Worm (Caenorhabditis elegans) whole organism, L2 larva: ENCODE results near the gene fut-3.

Experiments used
- C34F6.9 ChIP-seq: fragments of 150-350 bp; optimal IDR thresholded peaks from 2 replicates; lab custom pipeline; 2014; ENCODE audit warnings: missing biosample characterization, missing genetic modification characterization
- F13H6.1 ChIP-seq: sonication (generic microtip); optimal IDR thresholded peaks from 2 replicates; lab custom pipeline; 2016; ENCODE audit warnings: missing genetic modification characterization, missing compliant biosample characterization
- R02D3.7 ChIP-seq: fragments of 150-350 bp; optimal IDR thresholded peaks from 2 replicates; lab custom pipeline; 2014; ENCODE audit warnings: missing biosample characterization, missing genetic modification characterization
- Y55F3AM.14 ChIP-seq: fragments of 200-800 bp; sonication (Bioruptor generic); optimal IDR thresholded peaks from 2 replicates; lab custom pipeline; 2018; ENCODE audit warnings: mild to moderate bottlenecking, missing genetic modification characterization, missing compliant biosample characterization
- ZK546.5 ChIP-seq: sonication (generic microtip); optimal IDR thresholded peaks from 2 replicates; lab custom pipeline; 2017; ENCODE audit warnings: missing biosample characterization, missing genetic modification characterization
- alr-1 ChIP-seq: fragments of 150-350 bp; optimal IDR thresholded peaks from 2 replicates; lab custom pipeline; 2014; ENCODE audit warnings: missing biosample characterization, missing genetic modification characterization
- aly-2 ChIP-seq: fragments of 150-350 bp; optimal IDR thresholded peaks from 2 replicates; lab custom pipeline; 2014; ENCODE audit warnings: missing biosample characterization, missing genetic modification characterization
- blmp-1 ChIP-seq: sonication (generic microtip); optimal IDR thresholded peaks from 2 replicates; lab custom pipeline; 2017; ENCODE audit warnings: missing genetic modification characterization, mild to moderate bottlenecking, missing compliant biosample characterization, antibody characterized with exemption, moderate library complexity; ENCODE audit not compliant: insufficient read depth
- ceh-16 ChIP-seq: fragments of 150-350 bp; optimal IDR thresholded peaks from 2 replicates; lab custom pipeline; 2014; ENCODE audit warnings: missing biosample characterization, missing genetic modification characterization
- crh-2 ChIP-seq: sonication (generic microtip); optimal IDR thresholded peaks from 2 replicates; lab custom pipeline; 2017; ENCODE audit warnings: missing biosample characterization, missing genetic modification characterization
- dmd-4 ChIP-seq: sonication (generic microtip); optimal IDR thresholded peaks from 2 replicates; lab custom pipeline; 2017; ENCODE audit warnings: missing biosample characterization, missing genetic modification characterization
- egl-27 ChIP-seq: sonication (generic microtip); optimal IDR thresholded peaks from 3 replicates; lab custom pipeline; 2017; ENCODE audit warnings: missing biosample characterization, missing genetic modification reagents, missing genetic modification characterization
- elt-1 ChIP-seq: fragments of 150-350 bp; optimal IDR thresholded peaks from 2 replicates; lab custom pipeline; 2014; ENCODE audit warnings: missing biosample characterization, missing genetic modification characterization
- elt-3 ChIP-seq: sonication (generic microtip); optimal IDR thresholded peaks from 2 replicates; lab custom pipeline; 2017; ENCODE audit warnings: missing biosample characterization, missing genetic modification characterization
- lin-11 ChIP-seq: fragments of 150-350 bp; sonication (generic microtip); optimal IDR thresholded peaks from 2 replicates; lab custom pipeline; 2014; ENCODE audit warnings: missing biosample characterization, missing genetic modification characterization, inconsistent platforms, mixed read lengths
- lin-13 ChIP-seq: fragments of 150-350 bp; optimal IDR thresholded peaks from 2 replicates; lab custom pipeline; 2014; ENCODE audit warnings: missing biosample characterization, missing genetic modification reagents, missing genetic modification characterization
- lin-39 ChIP-seq: fragments of 150-350 bp; optimal IDR thresholded peaks from 2 replicates; lab custom pipeline; 2014; ENCODE audit warnings: missing biosample characterization, missing genetic modification reagents, missing genetic modification characterization
- lsy-2 ChIP-seq, 2 experiments: fragments of 150-350 bp in 1 of 2; sonication (generic microtip) in 1 of 2; optimal IDR thresholded peaks; 2 replicates each; lab custom pipeline; 2014 to 2017; ENCODE audit warnings: missing biosample characterization in 2 of 2, missing genetic modification characterization in 2 of 2
- mab-5 ChIP-seq: fragments of 150-350 bp; optimal IDR thresholded peaks from 2 replicates; lab custom pipeline; 2014; ENCODE audit warnings: missing biosample characterization, missing genetic modification characterization
- mbf-1 ChIP-seq: sonication (generic microtip); optimal IDR thresholded peaks from 2 replicates; lab custom pipeline; 2017; ENCODE audit warnings: missing biosample characterization, missing genetic modification characterization
- mdl-1 ChIP-seq, 2 experiments: fragments of 150-350 bp in 1 of 2; sonication (generic microtip) in 1 of 2; optimal IDR thresholded peaks; 2 replicates each; lab custom pipeline; 2017; ENCODE audit warnings: missing biosample characterization in 2 of 2, missing genetic modification characterization in 2 of 2
- nhr-11 ChIP-seq: fragments of 150-350 bp; optimal IDR thresholded peaks from 2 replicates; lab custom pipeline; 2014; ENCODE audit warnings: missing biosample characterization, missing genetic modification characterization
- nhr-12 ChIP-seq: fragments of 150-350 bp; optimal IDR thresholded peaks from 2 replicates; lab custom pipeline; 2014; ENCODE audit warnings: missing biosample characterization, missing genetic modification characterization
- nhr-21 ChIP-seq: fragments of 150-350 bp; optimal IDR thresholded peaks from 2 replicates; lab custom pipeline; 2014; ENCODE audit warnings: missing biosample characterization, missing genetic modification characterization
- nhr-23 ChIP-seq: fragments of 150-350 bp; optimal IDR thresholded peaks from 2 replicates; lab custom pipeline; 2014; ENCODE audit warnings: missing biosample characterization, missing genetic modification reagents, missing genetic modification characterization
- nhr-25 ChIP-seq: fragments of 150-350 bp; sonication (generic microtip); optimal IDR thresholded peaks from 3 replicates; lab custom pipeline; 2014; ENCODE audit warnings: missing biosample characterization, missing genetic modification characterization
- nhr-6 ChIP-seq: fragments of 150-350 bp; optimal IDR thresholded peaks from 2 replicates; lab custom pipeline; 2014; ENCODE audit warnings: missing biosample characterization, missing genetic modification characterization
- peb-1 ChIP-seq: fragments of 150-350 bp; optimal IDR thresholded peaks from 2 replicates; lab custom pipeline; 2014; ENCODE audit warnings: missing biosample characterization, missing genetic modification characterization
- sem-4 ChIP-seq: fragments of 150-350 bp; optimal IDR thresholded peaks from 2 replicates; lab custom pipeline; 2014; ENCODE audit warnings: missing biosample characterization, missing genetic modification reagents, missing genetic modification characterization
- skn-1 ChIP-seq: sonication (generic microtip); optimal IDR thresholded peaks from 2 replicates; lab custom pipeline; 2017; ENCODE audit warnings: missing biosample characterization, missing genetic modification characterization
- unc-62 ChIP-seq: fragments of 150-350 bp; optimal IDR thresholded peaks from 2 replicates; lab custom pipeline; 2014; ENCODE audit warnings: missing biosample characterization, missing genetic modification reagents, missing genetic modification characterization
- zag-1 ChIP-seq: fragments of 150-350 bp; optimal IDR thresholded peaks from 2 replicates; lab custom pipeline; 2014; ENCODE audit warnings: missing biosample characterization, missing genetic modification characterization
- ztf-1 ChIP-seq: fragments of 200-800 bp; sonication (Bioruptor generic); conservative IDR thresholded peaks from 2 replicates; pipeline ENCODE4 v1.3.6; 2022; ENCODE audit warnings: missing genetic modification characterization, missing compliant biosample characterization
- ztf-4 ChIP-seq: fragments of 150-350 bp; optimal IDR thresholded peaks from 2 replicates; lab custom pipeline; 2014; ENCODE audit warnings: missing biosample characterization, missing genetic modification characterization

The fut-3 gene

DNA sequence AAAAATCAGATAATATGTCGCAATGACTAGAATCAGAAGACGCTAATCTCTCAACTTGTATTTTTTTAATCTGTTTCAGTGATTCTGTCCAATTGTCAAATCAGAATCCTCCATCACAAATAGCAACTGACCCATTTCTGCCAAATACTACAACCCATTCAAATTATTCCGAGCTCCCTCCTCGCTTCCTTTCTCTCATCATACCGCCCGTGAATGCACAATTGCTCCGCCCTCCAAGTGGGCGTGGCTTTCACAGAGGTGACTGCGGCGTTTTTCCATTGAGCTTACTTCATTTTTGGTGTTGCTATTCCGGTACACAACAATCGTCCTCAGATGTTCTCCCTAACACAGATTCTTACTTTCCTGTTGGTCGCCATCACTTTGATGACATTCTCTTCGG lies 21.1 kb upstream of the fut-3 start, which contains the start of gene flp-27:
Gene flp-27, plus strand, starts transcription at position 301 of the 400 bp plus-strand sequence.
- TF ChIP-seq mbf-1 (tag; lab: Kevin White, UChicago), result no peak
- TF ChIP-seq unc-62 (GFP tag; lab: Kevin White, UChicago), result no peak
- no peak for TF ChIP-seq alr-1 (tag; lab: Kevin White, UChicago)
- no peak for TF ChIP-seq skn-1 (tag; lab: Kevin White, UChicago)
- no peak for TF ChIP-seq nhr-11 (tag; lab: Kevin White, UChicago)
- TF ChIP-seq C34F6.9 (tag; lab: Kevin White, UChicago), result no peak
- no peak for TF ChIP-seq ceh-16
- TF ChIP-seq nhr-21 (tag; lab: Kevin White, UChicago), result no peak
- no peak for TF ChIP-seq mdl-1 (tag; optimal IDR thresholded peaks at IDR 0.05; lab: Kevin White, UChicago)
- no peak for TF ChIP-seq crh-2
- TF ChIP-seq, all 48 proteins: peak for 0

DNA sequence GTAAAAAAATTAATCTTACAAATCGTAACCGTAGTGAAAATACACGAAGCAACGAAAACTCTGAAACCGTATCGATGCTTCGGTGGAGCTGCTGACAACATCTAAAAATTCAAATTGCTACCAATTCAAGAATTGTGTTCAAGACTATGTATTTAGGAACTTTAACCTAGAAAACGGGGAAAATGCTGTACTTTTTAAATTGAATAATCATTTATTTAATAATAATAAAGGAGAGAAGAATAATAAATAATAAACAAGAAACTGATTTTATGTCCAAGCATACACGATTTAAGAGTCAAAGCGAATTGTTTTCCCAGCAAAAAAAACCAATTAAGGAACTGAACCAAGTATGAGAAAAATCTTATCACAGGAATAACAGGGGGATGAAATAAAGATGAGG lies 10.0 kb upstream of the fut-3 start, which contains the start of gene C25H3.17:
Gene C25H3.17, minus strand, starts transcription at position 101 of the 400 bp plus-strand sequence.
- TF ChIP-seq nhr-6 (no peak), lsy-2 (tag; optimal IDR thresholded peaks at IDR 0.05; lab: Kevin White, UChicago) (no peak)

DNA sequence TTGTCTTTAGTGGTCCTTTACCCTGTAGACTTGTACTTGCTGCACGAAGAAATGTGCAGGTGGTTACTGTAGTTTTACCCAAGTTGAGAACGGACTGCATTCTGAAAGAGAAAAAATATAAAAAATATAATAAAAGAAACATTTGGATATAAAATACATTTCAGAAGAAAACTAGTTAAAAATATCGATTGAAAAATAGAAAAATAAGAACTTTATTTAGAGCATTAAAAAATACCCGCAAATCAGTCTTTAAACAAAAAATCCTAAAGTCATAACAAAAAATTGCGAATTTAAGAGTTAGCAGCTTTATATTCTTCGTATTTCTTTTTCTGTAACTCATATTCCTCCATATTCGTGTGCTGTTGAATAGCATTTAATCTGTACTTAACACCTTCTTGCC lies 9.3 kb upstream of the fut-3 start, which contains the start of gene C25H3.7:
Gene C25H3.7, minus strand, starts transcription at position 101 of the 400 bp plus-strand sequence.
- TF ChIP-seq aly-2, result no peak
- TF ChIP-seq blmp-1 (tag; lab: Kevin White, UChicago), result no peak
- no peak for TF ChIP-seq ZK546.5
- TF ChIP-seq F13H6.1, result no peak
- no peak for TF ChIP-seq peb-1 (tag; lab: Kevin White, UChicago)
- TF ChIP-seq nhr-21 (tag; lab: Kevin White, UChicago), result no peak
- TF ChIP-seq zag-1 (tag; lab: Kevin White, UChicago), result no peak
- TF ChIP-seq nhr-25 (tag; lab: Kevin White, UChicago), result no peak
- TF ChIP-seq lin-11 (tag; lab: Kevin White, UChicago), result no peak
- no peak for TF ChIP-seq nhr-23

DNA sequence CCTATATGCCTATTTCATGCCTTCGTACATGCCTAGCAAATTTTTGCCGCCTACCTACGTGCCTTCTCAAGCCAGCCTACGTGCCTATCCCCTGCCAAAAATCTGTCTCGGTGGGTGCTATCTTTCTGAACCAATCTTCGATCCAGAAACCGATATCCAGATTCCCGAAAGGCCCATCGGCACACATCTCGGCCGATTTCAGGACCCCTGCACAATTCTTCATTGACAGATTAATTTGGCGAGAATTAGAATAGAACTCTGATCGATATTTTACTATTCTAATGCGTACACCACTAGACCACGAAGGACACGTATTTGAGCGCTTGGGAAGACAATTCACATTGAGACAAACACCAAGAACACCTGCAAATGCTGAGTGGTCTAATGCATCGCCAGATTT lies 8.0 kb upstream of the fut-3 start:
- TF ChIP-seq C34F6.9 (tag; lab: Kevin White, UChicago) (no peak), ztf-1 (no peak), ztf-4 (no peak), elt-1 (no peak), Y55F3AM.14 (GFP tag; lab: Kevin White, UChicago) (no peak), egl-27 (no peak), R02D3.7 (no peak), peb-1 (tag; lab: Kevin White, UChicago) (no peak), lin-13 (GFP tag; lab: Kevin White, UChicago) (no peak), unc-62 (GFP tag; lab: Kevin White, UChicago) (no peak), F13H6.1 (no peak), dmd-4 (no peak), skn-1 (tag; lab: Kevin White, UChicago) (no peak)

DNA sequence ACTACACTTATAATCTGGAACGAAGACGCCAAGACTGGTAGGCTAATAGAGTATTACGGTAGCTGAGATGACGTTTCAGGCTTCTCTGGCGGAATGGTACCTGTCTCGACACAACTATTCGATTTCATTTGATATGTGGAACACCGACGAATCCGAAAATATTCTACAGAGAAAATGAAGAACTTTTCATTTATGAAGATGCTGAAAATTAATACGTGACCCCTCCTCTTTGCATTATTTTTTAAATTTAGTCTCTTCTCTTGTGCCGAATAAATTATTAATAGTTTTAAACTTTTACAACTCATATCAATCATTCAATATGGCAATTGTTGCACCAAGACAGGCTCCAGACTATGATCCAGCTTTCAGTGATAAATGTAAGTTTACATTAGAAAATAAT lies 6.4 kb upstream of the fut-3 start, which contains the start of gene C25H3.16:
Gene C25H3.16, plus strand, starts transcription at position 301 of the 400 bp plus-strand sequence.
- TF ChIP-seq unc-62 (GFP tag; lab: Kevin White, UChicago) (no peak), elt-3 (tag; lab: Kevin White, UChicago) (no peak), mdl-1 (tag; optimal IDR thresholded peaks at IDR 0.05; lab: Kevin White, UChicago) (no peak), mab-5 (tag; lab: Kevin White, UChicago) (no peak), Y55F3AM.14 (GFP tag; lab: Kevin White, UChicago) (no peak), lin-39 (tag; lab: Kevin White, UChicago) (no peak), sem-4 (no peak), lsy-2 (tag; optimal IDR thresholded peaks at IDR 0.05; lab: Kevin White, UChicago) (no peak), F13H6.1 (no peak), nhr-25 (tag; lab: Kevin White, UChicago) (no peak)

DNA sequence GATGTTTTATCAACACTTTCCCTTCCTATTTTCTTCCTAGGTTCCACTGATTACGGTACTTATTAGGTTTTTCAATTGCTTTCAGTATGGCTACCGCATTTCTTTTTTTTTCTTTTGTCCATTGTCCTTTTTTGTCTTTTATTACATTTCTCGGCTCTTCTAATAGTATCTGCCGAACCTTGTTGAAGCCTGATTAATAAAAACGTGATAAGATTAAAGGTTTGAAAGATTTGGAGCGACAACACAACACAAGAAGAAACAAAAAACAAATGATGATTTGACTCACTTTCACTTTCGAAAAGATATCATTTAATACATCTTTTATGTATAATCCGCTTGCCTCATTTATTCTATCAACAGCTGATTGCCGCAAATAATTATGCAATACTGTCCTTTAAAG lies 5.5 kb upstream of the fut-3 start, which contains the start of gene C25H3.15:
Gene C25H3.15, plus strand, starts transcription at position 301 of the 400 bp plus-strand sequence.
- no peak for TF ChIP-seq mab-5 (tag; lab: Kevin White, UChicago)
- no peak for TF ChIP-seq nhr-11 (tag; lab: Kevin White, UChicago)
- no peak for TF ChIP-seq aly-2
- no peak for TF ChIP-seq lin-39 (tag; lab: Kevin White, UChicago)
- no peak for TF ChIP-seq egl-27
- no peak for TF ChIP-seq blmp-1 (tag; lab: Kevin White, UChicago)
- no peak for TF ChIP-seq peb-1 (tag; lab: Kevin White, UChicago)
- TF ChIP-seq nhr-23, result no peak
- TF ChIP-seq nhr-12, result no peak
- no peak for TF ChIP-seq lsy-2 (tag; optimal IDR thresholded peaks at IDR 0.05; lab: Kevin White, UChicago)
- no peak for TF ChIP-seq ZK546.5
